Worm (Caenorhabditis elegans) whole organism, early embryonic: ENCODE results near the gene F47H4.2.

Experiments
- B0310.2 ChIP-seq: sonication (generic microtip); optimal IDR thresholded peaks from 2 replicates; lab custom pipeline; 2016; ENCODE audit warnings: mild to moderate bottlenecking, missing genetic modification characterization, missing compliant biosample characterization
- F13C5.2 ChIP-seq: sonication (generic microtip); optimal IDR thresholded peaks from 2 replicates; lab custom pipeline; 2017; ENCODE audit warnings: mild to moderate bottlenecking, missing genetic modification characterization, inconsistent platforms, missing compliant biosample characterization
- aly-1 ChIP-seq: sonication (generic microtip); optimal IDR thresholded peaks from 2 replicates; lab custom pipeline; 2016; ENCODE audit warnings: missing genetic modification characterization, missing compliant biosample characterization
- ama-1 ChIP-seq: fragments of 150-350 bp; optimal IDR thresholded peaks from 2 replicates; lab custom pipeline; 2014
- ceh-13 ChIP-seq: fragments of 200-800 bp; sonication (Bioruptor generic); optimal IDR thresholded peaks from 2 replicates; lab custom pipeline; 2018; ENCODE audit warnings: mild to moderate bottlenecking, missing genetic modification characterization, missing compliant biosample characterization
- ceh-36 ChIP-seq: sonication (generic microtip); optimal IDR thresholded peaks from 2 replicates; lab custom pipeline; 2016; ENCODE audit warnings: missing genetic modification characterization, inconsistent platforms, missing compliant biosample characterization
- ets-7 ChIP-seq: sonication (generic microtip); optimal IDR thresholded peaks from 2 replicates; lab custom pipeline; 2016; ENCODE audit warnings: missing genotype, missing genetic modification characterization, missing compliant biosample characterization
- flt-1 ChIP-seq: fragments of 200-800 bp; sonication (Bioruptor generic); IDR thresholded peaks from 2 replicates; pipeline ENCODE4 v1.3.6; 2022; ENCODE audit warnings: missing genetic modification characterization, missing compliant biosample characterization
- hmbx-1 ChIP-seq: sonication (generic microtip); optimal IDR thresholded peaks from 2 replicates; lab custom pipeline; 2016; ENCODE audit warnings: mild to moderate bottlenecking, missing genetic modification characterization, missing compliant biosample characterization
- hmg-4 ChIP-seq: fragments of 200-800 bp; sonication (Bioruptor generic); optimal IDR thresholded peaks from 2 replicates; lab custom pipeline; 2018; ENCODE audit warnings: mild to moderate bottlenecking, missing genetic modification characterization, missing compliant biosample characterization
- hnd-1 ChIP-seq: sonication (generic microtip); optimal IDR thresholded peaks from 2 replicates; lab custom pipeline; 2016; ENCODE audit warnings: missing genetic modification characterization, missing compliant biosample characterization
- pes-1 ChIP-seq: fragments of 200-800 bp; sonication (Bioruptor generic); IDR thresholded peaks from 2 replicates; pipeline ENCODE4 v1.3.6; 2022; ENCODE audit warnings: missing genetic modification reagents, missing genetic modification characterization, missing compliant biosample characterization
- scrt-1 ChIP-seq: fragments of 200-800 bp; sonication (Bioruptor generic); IDR thresholded peaks from 2 replicates; pipeline ENCODE4 v1.3.6; 2022; ENCODE audit warnings: missing genetic modification characterization, missing compliant biosample characterization
- sea-1 ChIP-seq: fragments of 200-800 bp; sonication (Bioruptor generic); conservative IDR thresholded peaks from 2 replicates; pipeline ENCODE4 v1.3.6; 2022; ENCODE audit warnings: missing genetic modification characterization, missing compliant biosample characterization
- tbx-11 ChIP-seq: fragments of 200-800 bp; sonication (Bioruptor generic); IDR thresholded peaks from 2 replicates; pipeline ENCODE4 v1.3.6; 2022; ENCODE audit warnings: missing genetic modification characterization, missing compliant biosample characterization
- tbx-37 ChIP-seq: fragments of 200-800 bp; sonication (Bioruptor generic); conservative IDR thresholded peaks from 2 replicates; pipeline ENCODE4 v1.3.6; 2022; ENCODE audit warnings: missing genetic modification reagents, missing genetic modification characterization, missing compliant biosample characterization
- tra-4 ChIP-seq: sonication (generic microtip); optimal IDR thresholded peaks from 2 replicates; lab custom pipeline; 2017; ENCODE audit warnings: missing genetic modification characterization, missing compliant biosample characterization

F47H4.2 gene

ce11 chrV:17352827-17353373 is at the start of gene F47H4.2, which contains the start of gene fbxa-134:
Gene F47H4.2, plus strand, starts transcription at chrV:17353323.
Gene fbxa-134, minus strand, starts transcription at chrV:17352870.
- no peak for TF ChIP-seq tra-4
- no peak for TF ChIP-seq tbx-37 (GFP tag; lab: Robert Waterston, UW)
- no peak for TF ChIP-seq ceh-36 (tag; lab: Kevin White, UChicago)
- no peak for TF ChIP-seq sea-1 (GFP tag; lab: Robert Waterston, UW)
- no peak for TF ChIP-seq pes-1
- no peak for TF ChIP-seq ama-1 (lab: Kevin White, UChicago)
- TF ChIP-seq aly-1 (tag; lab: Kevin White, UChicago): no peak
- no peak for TF ChIP-seq hmbx-1 (tag; lab: Kevin White, UChicago)
- TF ChIP-seq F13C5.2 (tag; lab: Kevin White, UChicago): no peak
- TF ChIP-seq ceh-13 (GFP tag; lab: Kevin White, UChicago): no peak
- TF ChIP-seq ets-7 (tag; lab: Kevin White, UChicago): no peak
- TF ChIP-seq scrt-1 (GFP tag; lab: Robert Waterston, UW): no peak
- no peak for TF ChIP-seq flt-1 (GFP tag; lab: Robert Waterston, UW)

- TF ChIP-seq hmg-4 (GFP tag; lab: Kevin White, UChicago): no peak
Measured at ce11 chrV:17303392-17303791, 49.7 kb upstream of the F47H4.2 start.

ce11 chrV:17307926-17308325 is 45.2 kb upstream of the F47H4.2 start:
- TF ChIP-seq scrt-1 (GFP tag; lab: Robert Waterston, UW): no peak
- TF ChIP-seq ama-1 (lab: Kevin White, UChicago): no peak
- no peak for TF ChIP-seq tra-4
- TF ChIP-seq B0310.2: no peak
- TF ChIP-seq hnd-1 (tag; lab: Kevin White, UChicago): no peak
- TF ChIP-seq aly-1 (tag; lab: Kevin White, UChicago): no peak
- TF ChIP-seq tbx-11 (GFP tag; lab: Robert Waterston, UW): no peak
- no peak for TF ChIP-seq ets-7 (tag; lab: Kevin White, UChicago)
- TF ChIP-seq ceh-13 (GFP tag; lab: Kevin White, UChicago): no peak
- TF ChIP-seq sea-1 (GFP tag; lab: Robert Waterston, UW): no peak
- TF ChIP-seq F13C5.2 (tag; lab: Kevin White, UChicago): no peak
- no peak for TF ChIP-seq pes-1
- no peak for TF ChIP-seq ceh-36 (tag; lab: Kevin White, UChicago)
- TF ChIP-seq tbx-37 (GFP tag; lab: Robert Waterston, UW): no peak
- no peak for TF ChIP-seq hmbx-1 (tag; lab: Kevin White, UChicago)

ce11 chrV:17312386-17312785 is 40.7 kb upstream of the F47H4.2 start, which contains the start of gene Y61B8B.3:
Gene Y61B8B.3, minus strand, starts transcription at chrV:17312486.
- TF ChIP-seq ets-7 (tag; lab: Kevin White, UChicago) (no peak), ama-1 (lab: Kevin White, UChicago) (no peak), hnd-1 (tag; lab: Kevin White, UChicago) (no peak), scrt-1 (GFP tag; lab: Robert Waterston, UW) (no peak), tbx-37 (GFP tag; lab: Robert Waterston, UW) (no peak), ceh-13 (GFP tag; lab: Kevin White, UChicago) (no peak), hmbx-1 (tag; lab: Kevin White, UChicago) (no peak), B0310.2 (no peak)

ce11 chrV:17315063-17315462 is 38.1 kb upstream of the F47H4.2 start, which contains the start of gene F31E9.6:
Gene F31E9.6, minus strand, starts transcription at chrV:17315153.
- TF ChIP-seq tbx-37 (GFP tag; lab: Robert Waterston, UW): no peak
- TF ChIP-seq tra-4: no peak
- TF ChIP-seq hmg-4 (GFP tag; lab: Kevin White, UChicago): no peak
- TF ChIP-seq tbx-11 (GFP tag; lab: Robert Waterston, UW): no peak
- TF ChIP-seq aly-1 (tag; lab: Kevin White, UChicago): no peak
- no peak for TF ChIP-seq ceh-36 (tag; lab: Kevin White, UChicago)
- TF ChIP-seq pes-1: no peak
- TF ChIP-seq B0310.2: no peak
- TF ChIP-seq ets-7 (tag; lab: Kevin White, UChicago): no peak
- TF ChIP-seq hnd-1 (tag; lab: Kevin White, UChicago): no peak
- no peak for TF ChIP-seq ama-1 (lab: Kevin White, UChicago)
- TF ChIP-seq flt-1 (GFP tag; lab: Robert Waterston, UW): no peak
- TF ChIP-seq hmbx-1 (tag; lab: Kevin White, UChicago): no peak
- TF ChIP-seq sea-1 (GFP tag; lab: Robert Waterston, UW): no peak

- TF ChIP-seq F13C5.2 (tag; lab: Kevin White, UChicago): no peak
- no peak for TF ChIP-seq tbx-37 (GFP tag; lab: Robert Waterston, UW)
- TF ChIP-seq ceh-13 (GFP tag; lab: Kevin White, UChicago): no peak
- TF ChIP-seq tbx-11 (GFP tag; lab: Robert Waterston, UW): no peak
- TF ChIP-seq sea-1 (GFP tag; lab: Robert Waterston, UW): no peak
- TF ChIP-seq flt-1 (GFP tag; lab: Robert Waterston, UW): no peak
- TF ChIP-seq hmbx-1 (tag; lab: Kevin White, UChicago): no peak
- TF ChIP-seq scrt-1 (GFP tag; lab: Robert Waterston, UW): no peak
- TF ChIP-seq pes-1: no peak
- TF ChIP-seq B0310.2: no peak
Measured at ce11 chrV:17317297-17317696, 35.8 kb upstream of the F47H4.2 start.

- TF ChIP-seq scrt-1 (GFP tag; lab: Robert Waterston, UW): no peak
- no peak for TF ChIP-seq B0310.2
- TF ChIP-seq ets-7 (tag; lab: Kevin White, UChicago): no peak
- no peak for TF ChIP-seq ama-1 (lab: Kevin White, UChicago)
- TF ChIP-seq ceh-13 (GFP tag; lab: Kevin White, UChicago): no peak
- no peak for TF ChIP-seq pes-1
- TF ChIP-seq F13C5.2 (tag; lab: Kevin White, UChicago): no peak
- TF ChIP-seq tra-4: no peak
- no peak for TF ChIP-seq flt-1 (GFP tag; lab: Robert Waterston, UW)
- TF ChIP-seq ceh-36 (tag; lab: Kevin White, UChicago): no peak
Measured at ce11 chrV:17317786-17318185, 35.3 kb upstream of the F47H4.2 start, which contains the start of gene srz-58. Gene srz-58, plus strand, starts transcription at chrV:17318147.
